Fruit fly (Drosophila melanogaster) whole organism, embryonic: ENCODE measurements around the gene CG4957.

Experiments
- C15 ChIP-seq: fragments of 200-800 bp; sonication (Bioruptor generic); IDR thresholded peaks from 3 replicates; pipeline ENCODE4 v1.3.6; 2022; ENCODE audit warnings: missing biosample characterization, missing genetic modification characterization
- CG11695 ChIP-seq: fragments of 200-800 bp; sonication (Bioruptor generic); IDR thresholded peaks from 3 replicates; pipeline ENCODE4 v1.3.6; 2022; ENCODE audit warnings: missing biosample characterization, missing genetic modification characterization
- CG1233 ChIP-seq: fragments of 200-800 bp; sonication (Bioruptor generic); optimal IDR thresholded peaks from 4 replicates; lab custom pipeline; 2018; ENCODE audit warnings: missing biosample characterization, mild to moderate bottlenecking, missing genetic modification characterization
- CG12659 ChIP-seq: fragments of 200-800 bp; sonication (Bioruptor generic); optimal IDR thresholded peaks from 3 replicates; lab custom pipeline; 2017; ENCODE audit warnings: mild to moderate bottlenecking, missing biosample characterization, missing genetic modification reagents, missing genetic modification characterization
- CG13775 ChIP-seq: fragments of 200-800 bp; sonication (Bioruptor generic); optimal IDR thresholded peaks from 3 replicates; lab custom pipeline; 2017; ENCODE audit warnings: missing biosample characterization, mild to moderate bottlenecking, missing genetic modification characterization
- CG2120 ChIP-seq: fragments of 200-800 bp; sonication (Bioruptor generic); optimal IDR thresholded peaks from 3 replicates; lab custom pipeline; 2016; ENCODE audit warnings: missing biosample characterization, missing genetic modification characterization
- CG2875 ChIP-seq: fragments of 200-800 bp; sonication (Bioruptor generic); optimal IDR thresholded peaks from 2 replicates; lab custom pipeline; 2017; ENCODE audit warnings: missing biosample characterization, mild to moderate bottlenecking, missing genetic modification characterization, missing genetic modification reagents
- CG3163 ChIP-seq: fragments of 200-800 bp; sonication (Bioruptor generic); optimal IDR thresholded peaks from 3 replicates; lab custom pipeline; 2016; ENCODE audit warnings: missing biosample characterization, missing genetic modification characterization
- CG3726 ChIP-seq: fragments of 200-800 bp; sonication (Bioruptor generic); IDR thresholded peaks from 3 replicates; pipeline ENCODE4, ENCODE4 v1.3.6; 2022; ENCODE audit warnings: missing biosample characterization, missing genetic modification characterization
- CG3838 ChIP-seq: fragments of 200-800 bp; sonication (Bioruptor generic); optimal IDR thresholded peaks from 3 replicates; lab custom pipeline; 2016; ENCODE audit warnings: missing biosample characterization, missing genetic modification characterization
- CG4282 ChIP-seq: fragments of 200-800 bp; sonication (Bioruptor generic); optimal IDR thresholded peaks from 2 replicates; lab custom pipeline; 2016; ENCODE audit warnings: missing biosample characterization, missing genetic modification characterization
- CG4360 ChIP-seq: fragments of 200-800 bp; sonication (Bioruptor generic); IDR thresholded peaks from 2 replicates; pipeline ENCODE4 v1.3.6; 2022; ENCODE audit warnings: missing biosample characterization, missing genetic modification characterization
- CG6765 ChIP-seq: fragments of 200-800 bp; sonication (Bioruptor generic); optimal IDR thresholded peaks from 3 replicates; lab custom pipeline; 2017; ENCODE audit warnings: missing biosample characterization, mild to moderate bottlenecking, missing genetic modification characterization
- CG7745 ChIP-seq: fragments of 200-800 bp; sonication (Bioruptor generic); optimal IDR thresholded peaks from 2 replicates; lab custom pipeline; 2018; ENCODE audit warnings: missing biosample characterization, mild to moderate bottlenecking, missing genetic modification characterization, moderate library complexity
- CG7963 ChIP-seq: fragments of 200-800 bp; sonication (Bioruptor generic); IDR thresholded peaks from 3 replicates; pipeline ENCODE4 v1.3.6; 2022; ENCODE audit warnings: missing biosample characterization, missing genetic modification characterization; ENCODE audit not compliant: partially characterized antibody
- CG8281 ChIP-seq: fragments of 200-800 bp; sonication (Bioruptor generic); optimal IDR thresholded peaks from 2 replicates; lab custom pipeline; 2018; ENCODE audit warnings: missing biosample characterization, mild to moderate bottlenecking, missing genetic modification characterization, moderate library complexity
- CG9609 ChIP-seq: fragments of 200-800 bp; sonication (Bioruptor generic); optimal IDR thresholded peaks from 3 replicates; lab custom pipeline; 2016; ENCODE audit warnings: missing biosample characterization, missing genetic modification characterization
- CrebB ChIP-seq: fragments of 200-800 bp; sonication (Bioruptor generic); optimal IDR thresholded peaks from 3 replicates; lab custom pipeline; 2018; ENCODE audit warnings: missing biosample characterization, mild to moderate bottlenecking, missing genetic modification characterization
- Dip3 ChIP-seq: fragments of 200-800 bp; sonication (Bioruptor generic); optimal IDR thresholded peaks from 3 replicates; lab custom pipeline; 2016; ENCODE audit warnings: missing biosample characterization, missing genetic modification characterization
- Drgx ChIP-seq: fragments of 200-800 bp; sonication (Bioruptor generic); IDR thresholded peaks from 2 replicates; pipeline ENCODE4 v1.3.6; 2022; ENCODE audit warnings: missing biosample characterization, missing genetic modification characterization
- HLH4C ChIP-seq: fragments of 200-800 bp; sonication (Bioruptor generic); IDR thresholded peaks from 3 replicates; pipeline ENCODE4 v1.3.6; 2022; ENCODE audit warnings: missing biosample characterization, missing genetic modification characterization; ENCODE audit not compliant: partially characterized antibody
- HLHmδ ChIP-seq: fragments of 200-800 bp; sonication (Bioruptor generic); optimal IDR thresholded peaks from 2 replicates; lab custom pipeline; 2018; ENCODE audit warnings: missing biosample characterization, mild to moderate bottlenecking, missing genetic modification characterization, moderate library complexity
- HmgZ ChIP-seq: fragments of 200-800 bp; sonication (Bioruptor generic); optimal IDR thresholded peaks from 2 replicates; lab custom pipeline; 2018; ENCODE audit warnings: missing biosample characterization, mild to moderate bottlenecking, missing genetic modification characterization
- Hr3 ChIP-seq: fragments of 200-800 bp; sonication (Bioruptor generic); optimal IDR thresholded peaks from 3 replicates; lab custom pipeline; 2016; ENCODE audit warnings: missing biosample characterization, missing genetic modification characterization
- Hr78 ChIP-seq, 2 experiments: fragments of 200-800 bp in 1 of 2; fragments of >200 bp in 1 of 2; sonication (Bioruptor generic) in 1 of 2; optimal IDR thresholded peaks; 2 replicates each; lab custom pipeline; 2017 to 2019; ENCODE audit warnings: missing biosample characterization in 2 of 2, missing genetic modification characterization in 2 of 2, mild to moderate bottlenecking in 1 of 2, moderate library complexity in 1 of 2
- Lim3 ChIP-seq: fragments of 200-800 bp; sonication (Bioruptor generic); IDR thresholded peaks from 2 replicates; pipeline ENCODE4 v1.3.6; 2022; ENCODE audit warnings: missing biosample characterization, missing genetic modification characterization
- Mad ChIP-seq: fragments of 200-800 bp; sonication (Bioruptor generic); optimal IDR thresholded peaks from 2 replicates; lab custom pipeline; 2016; ENCODE audit warnings: missing biosample characterization, missing genetic modification characterization
- Mes4 ChIP-seq: fragments of 200-800 bp; sonication (Bioruptor generic); optimal IDR thresholded peaks from 2 replicates; lab custom pipeline; 2016; ENCODE audit warnings: missing biosample characterization, missing genetic modification characterization
- Mrtf ChIP-seq: fragments of 200-800 bp; sonication (Bioruptor generic); IDR thresholded peaks from 3 replicates; pipeline ENCODE4 v1.3.6; 2022; ENCODE audit warnings: missing biosample characterization, missing genetic modification characterization
- Myb ChIP-seq: fragments of 200-800 bp; sonication (Bioruptor generic); optimal IDR thresholded peaks from 2 replicates; lab custom pipeline; 2016; ENCODE audit warnings: missing biosample characterization, missing genetic modification characterization
- Neu2 ChIP-seq: fragments of 200-800 bp; sonication (Bioruptor generic); optimal IDR thresholded peaks from 3 replicates; lab custom pipeline; 2016; ENCODE audit warnings: missing biosample characterization, missing genetic modification characterization, borderline replicate concordance
- Ssrp ChIP-seq: fragments of 200-800 bp; sonication (Bioruptor generic); optimal IDR thresholded peaks from 2 replicates; lab custom pipeline; 2018; ENCODE audit warnings: missing biosample characterization, mild to moderate bottlenecking, missing genetic modification characterization, moderate library complexity
- amos ChIP-seq: fragments of 200-800 bp; sonication (Bioruptor generic); IDR thresholded peaks from 2 replicates; pipeline ENCODE4 v1.3.6; 2022; ENCODE audit warnings: missing biosample characterization, missing genetic modification characterization; ENCODE audit not compliant: partially characterized antibody
- bab2 ChIP-seq: fragments of 200-800 bp; sonication (Bioruptor generic); optimal IDR thresholded peaks from 2 replicates; lab custom pipeline; 2016; ENCODE audit warnings: missing biosample characterization, missing genetic modification characterization
- cas ChIP-seq: fragments of 200-800 bp; sonication (Bioruptor generic); IDR thresholded peaks from 2 replicates; pipeline ENCODE4 v1.3.6; 2022; ENCODE audit warnings: missing biosample characterization, missing genetic modification characterization
- en ChIP-seq: fragments of 200-800 bp; sonication (Bioruptor generic); optimal IDR thresholded peaks from 2 replicates; lab custom pipeline; 2016; ENCODE audit warnings: missing biosample characterization, missing genetic modification characterization
- eve ChIP-seq, 2 experiments: fragments of >200 bp; optimal IDR thresholded peaks; 2 replicates each; lab custom pipeline; 2017; ENCODE audit warnings: missing biosample characterization in 2 of 2, missing genetic modification characterization in 2 of 2
- gcm ChIP-seq: fragments of 200-800 bp; sonication (Bioruptor generic); optimal IDR thresholded peaks from 2 replicates; lab custom pipeline; 2019; ENCODE audit warnings: missing biosample characterization, mild to moderate bottlenecking, missing genetic modification characterization, moderate library complexity
- hth ChIP-seq: fragments of >200 bp; optimal IDR thresholded peaks from 2 replicates; lab custom pipeline; 2017; ENCODE audit warnings: inconsistent platforms
- lab ChIP-seq: fragments of 200-800 bp; sonication (Bioruptor generic); optimal IDR thresholded peaks from 3 replicates; lab custom pipeline; 2017; ENCODE audit warnings: missing biosample characterization, missing genetic modification characterization, mild to moderate bottlenecking, moderate library complexity, missing genetic modification reagents
- nom ChIP-seq: fragments of 200-800 bp; sonication (Bioruptor generic); optimal IDR thresholded peaks from 2 replicates; lab custom pipeline; 2017; ENCODE audit warnings: missing biosample characterization, missing genetic modification characterization, mild to moderate bottlenecking, moderate library complexity, missing genetic modification reagents
- oc ChIP-seq: fragments of 200-800 bp; sonication (Bioruptor generic); optimal IDR thresholded peaks from 2 replicates; lab custom pipeline; 2018; ENCODE audit warnings: missing biosample characterization, mild to moderate bottlenecking, missing genetic modification characterization, moderate library complexity
- otp ChIP-seq: fragments of 200-800 bp; sonication (Bioruptor generic); IDR thresholded peaks from 3 replicates; pipeline ENCODE4, ENCODE4 v1.3.6; 2022; ENCODE audit warnings: missing biosample characterization, missing genetic modification characterization
- psq ChIP-seq: fragments of 200-800 bp; sonication (Bioruptor generic); optimal IDR thresholded peaks from 2 replicates; lab custom pipeline; 2017; ENCODE audit warnings: missing biosample characterization, missing genetic modification characterization
- salm ChIP-seq: fragments of 200-800 bp; sonication (Bioruptor generic); optimal IDR thresholded peaks from 2 replicates; lab custom pipeline; 2018; ENCODE audit warnings: missing biosample characterization, mild to moderate bottlenecking, missing genetic modification characterization
- sens ChIP-seq: fragments of 200-800 bp; sonication (Bioruptor generic); peaks from one replicate; lab custom pipeline; 2016; ENCODE audit warnings: missing biosample characterization, missing genetic modification characterization
- slou ChIP-seq: fragments of 200-800 bp; sonication (Bioruptor generic); optimal IDR thresholded peaks from 3 replicates; lab custom pipeline; 2016; ENCODE audit warnings: missing biosample characterization, missing genetic modification characterization
- sqz ChIP-seq: fragments of 200-800 bp; sonication (Bioruptor generic); optimal IDR thresholded peaks from 3 replicates; lab custom pipeline; 2018; ENCODE audit warnings: missing biosample characterization, mild to moderate bottlenecking, missing genetic modification characterization
- tap ChIP-seq: fragments of 200-800 bp; optimal IDR thresholded peaks from 3 replicates; lab custom pipeline; 2019; ENCODE audit warnings: missing biosample characterization, mild to moderate bottlenecking, missing genetic modification characterization, moderate library complexity
- usp ChIP-seq: fragments of >200 bp; optimal IDR thresholded peaks from 2 replicates; lab custom pipeline; 2017; ENCODE audit warnings: missing biosample characterization, missing genetic modification characterization

CG4957 gene

DNA sequence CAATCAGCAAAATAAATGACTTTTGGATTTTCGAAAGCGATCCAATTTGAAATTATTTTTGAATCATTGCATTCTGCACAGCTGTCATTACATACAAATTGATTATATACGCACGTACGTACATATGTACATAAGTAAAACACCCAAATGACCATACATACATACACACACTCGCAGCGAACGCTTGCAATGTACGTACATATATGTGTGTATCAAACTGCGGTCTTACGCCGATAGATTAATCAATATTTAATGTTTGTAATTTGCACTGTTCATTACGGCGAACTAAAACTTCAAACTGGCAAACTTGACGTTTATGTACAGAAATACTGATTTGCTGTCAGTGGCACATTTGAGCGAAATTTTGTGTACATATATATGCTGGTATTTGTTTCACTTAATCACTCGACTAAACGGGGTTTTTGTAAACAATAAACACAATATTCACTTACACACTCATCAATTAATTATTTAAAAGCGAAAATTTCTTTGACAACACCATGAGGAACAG, 42.4 kb upstream of the CG4957 start (continued):
- TF ChIP-seq CG13775 (GFP tag; lab: Kevin White, UChicago): no peak
- TF ChIP-seq Mad (GFP tag; lab: Kevin White, UChicago): no peak
- TF ChIP-seq otp (GFP tag; lab: Robert Waterston, UW): no peak
- TF ChIP-seq hth: no peak
- no peak for TF ChIP-seq CG6765 (GFP tag; lab: Kevin White, UChicago)
- TF ChIP-seq tap (tag; lab: Kevin White, UChicago): no peak
- TF ChIP-seq gcm (GFP tag; lab: Kevin White, UChicago): no peak
- TF ChIP-seq Hr78 (GFP tag; optimal IDR thresholded peaks at IDR 0.05; lab: Kevin White, UChicago): no peak
- TF ChIP-seq Dip3 (GFP tag; lab: Kevin White, UChicago): no peak
- TF ChIP-seq CG11695 (GFP tag; lab: Robert Waterston, UW): no peak
- TF ChIP-seq bab2 (GFP tag; lab: Kevin White, UChicago): no peak
- no peak for TF ChIP-seq CG2120 (GFP tag; lab: Kevin White, UChicago)
- peak in 1 of 2 experiments; percentile 81 for TF ChIP-seq eve (GFP tag; optimal IDR thresholded peaks at IDR 0.05; lab: Kevin White, UChicago)
- no peak for TF ChIP-seq sqz (GFP tag; lab: Kevin White, UChicago)
- no peak for TF ChIP-seq en (GFP tag; lab: Kevin White, UChicago)
- TF ChIP-seq HLHmδ (GFP tag; lab: Kevin White, UChicago): no peak
- no peak for TF ChIP-seq slou (GFP tag; lab: Kevin White, UChicago)
- no peak for TF ChIP-seq CG4360
- TF ChIP-seq CG2875 (GFP tag; lab: Kevin White, UChicago): no peak
- no peak for TF ChIP-seq nom (GFP tag; lab: Kevin White, UChicago)
- TF ChIP-seq lab (GFP tag; lab: Kevin White, UChicago): no peak
- TF ChIP-seq sens: peak; percentile 14
- no peak for TF ChIP-seq Lim3
- no peak for TF ChIP-seq C15 (GFP tag; lab: Robert Waterston, UW)
- no peak for TF ChIP-seq CG9609 (GFP tag; lab: Kevin White, UChicago)
- no peak for TF ChIP-seq CG3726 (GFP tag; lab: Robert Waterston, UW)
- TF ChIP-seq Hr3: no peak
- no peak for TF ChIP-seq CG3163 (GFP tag; lab: Kevin White, UChicago)
- TF ChIP-seq Ssrp (tag; lab: Kevin White, UChicago): no peak

DNA sequence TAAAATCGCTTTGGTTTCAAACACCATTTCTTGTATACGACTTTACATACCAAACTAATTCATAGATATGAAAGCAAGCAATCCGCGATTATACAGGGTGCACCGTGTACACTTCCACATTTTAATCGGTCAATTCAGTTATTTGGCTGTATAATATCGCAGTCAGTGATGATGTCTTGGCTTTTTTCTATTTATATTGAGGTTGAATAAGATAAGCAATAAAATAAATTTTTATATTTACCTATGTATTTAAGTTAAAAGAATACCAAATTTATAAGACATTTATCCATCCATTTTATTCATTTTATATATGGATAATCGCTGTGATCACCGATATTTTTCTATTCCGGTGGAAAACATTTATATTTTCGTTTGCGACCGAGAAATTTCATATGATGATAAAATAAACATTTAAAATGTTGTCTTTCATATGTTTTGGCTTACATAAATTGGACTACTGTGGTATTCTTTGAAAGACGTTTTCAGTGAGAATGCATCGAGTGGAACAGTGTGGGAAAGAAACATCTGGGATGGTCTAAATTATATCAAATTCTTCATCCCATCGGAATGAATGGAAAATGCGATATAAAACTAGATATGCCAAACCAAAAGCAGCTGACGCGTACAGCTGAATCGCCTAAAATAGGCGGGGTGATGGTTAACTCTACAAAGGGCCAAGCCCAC, 41.8 kb upstream of the CG4957 start, which contains the start of gene CG5708:
CG5708 (minus strand) TSS at position 85 of the 684 bp plus-strand sequence.
- TF ChIP-seq CG7963 (GFP tag; lab: Robert Waterston, UW): no peak
- no peak for TF ChIP-seq cas
- peak; percentile 68; the same call in 1 of the 2 replicates for TF ChIP-seq amos (GFP tag; lab: Robert Waterston, UW)
- TF ChIP-seq oc (tag; lab: Kevin White, UChicago): no peak
- TF ChIP-seq Drgx (GFP tag; lab: Robert Waterston, UW): no peak
- TF ChIP-seq CG4282 (GFP tag; lab: Kevin White, UChicago): no peak
- no peak for TF ChIP-seq HLH4C (GFP tag; lab: Robert Waterston, UW)
- TF ChIP-seq CG12659 (GFP tag; lab: Kevin White, UChicago): peak; percentile 70
- TF ChIP-seq usp (GFP tag; lab: Kevin White, UChicago): no peak
- no peak for TF ChIP-seq lab (GFP tag; lab: Kevin White, UChicago)
- no peak for TF ChIP-seq salm (tag; lab: Kevin White, UChicago)
- TF ChIP-seq Myb (GFP tag; lab: Kevin White, UChicago): no peak
- TF ChIP-seq Mes4: no peak
- no peak for TF ChIP-seq CG1233 (GFP tag; lab: Kevin White, UChicago)
- no peak for TF ChIP-seq CG7745 (tag; lab: Kevin White, UChicago)
- no peak for TF ChIP-seq Neu2 (GFP tag; lab: Kevin White, UChicago)
- no peak for TF ChIP-seq Mrtf (GFP tag; lab: Robert Waterston, UW)
- TF ChIP-seq CG3838 (GFP tag; lab: Kevin White, UChicago): no peak
- TF ChIP-seq psq: no peak
- TF ChIP-seq CrebB (tag; lab: Kevin White, UChicago): no peak
- TF ChIP-seq CG8281: no peak
- peak; percentile 42 for TF ChIP-seq HmgZ
